Fruit fly (Drosophila melanogaster): Measurements from ENCODE around the gene Gal.

Gene Gal

dm6 chr2L:6019352-6020131, 12.9 kb upstream of the Gal start, which contains the start of gene H2.0:
H2.0 (minus strand) TSS chr2L:6019402.
- peak; percentile 50 for TF ChIP-seq Vsx1 (GFP tag; optimal IDR thresholded peaks at IDR 0.05)
- TF ChIP-seq CG5245 (GFP tag; optimal IDR thresholded peaks at IDR 0.05), result no peak
- TF ChIP-seq Hr51 (GFP tag; optimal IDR thresholded peaks at IDR 0.05), result no peak
- no peak for TF ChIP-seq Poxn (GFP tag; IDR thresholded peaks at IDR 0.05)
- TF ChIP-seq CG8290 (GFP tag; optimal IDR thresholded peaks at IDR 0.05), result no peak
- TF ChIP-seq CG8290 (tag; optimal IDR thresholded peaks at IDR 0.05), result no peak
- no peak for TF ChIP-seq CrebB (tag; optimal IDR thresholded peaks at IDR 0.05)
- peak; percentile 34 for TF ChIP-seq CG12769 (tag; optimal IDR thresholded peaks at IDR 0.05)
- TF ChIP-seq pfk (GFP tag; optimal IDR thresholded peaks at IDR 0.05), result no peak
- peak; percentile 78 for TF ChIP-seq cg (GFP tag; optimal IDR thresholded peaks at IDR 0.05)
- no peak for TF ChIP-seq CG17802 (tag; optimal IDR thresholded peaks at IDR 0.05)
- TF ChIP-seq CG9817 (tag; optimal IDR thresholded peaks at IDR 0.05), result no peak
- no peak for TF ChIP-seq tx (GFP tag; optimal IDR thresholded peaks at IDR 0.05)
- TF ChIP-seq CG2116 (GFP tag; optimal IDR thresholded peaks at IDR 0.05), result no peak
- TF ChIP-seq MESR4 (GFP tag; optimal IDR thresholded peaks at IDR 0.05), result no peak
- no peak for TF ChIP-seq CG15011 (GFP tag; optimal IDR thresholded peaks at IDR 0.05)
- no peak for TF ChIP-seq CG4617 (GFP tag; optimal IDR thresholded peaks at IDR 0.05; ENCODE audit: borderline replicate concordance)
- TF ChIP-seq CG15514 (GFP tag; optimal IDR thresholded peaks at IDR 0.05), result no peak
- peak; percentile 68 for TF ChIP-seq dmrt11E (tag; optimal IDR thresholded peaks at IDR 0.05)
- TF ChIP-seq CG6689 (GFP tag; IDR thresholded peaks at IDR 0.05), result peak; percentile 31; the same call in 1 of the 2 replicates
- peak; percentile 14 for TF ChIP-seq ewg (GFP tag; optimal IDR thresholded peaks at IDR 0.05)
- no peak for TF ChIP-seq nerfin-1 (tag; optimal IDR thresholded peaks at IDR 0.05)
- TF ChIP-seq CG17829 (tag; optimal IDR thresholded peaks at IDR 0.05), result peak; percentile 52
- no peak for TF ChIP-seq TFAM (GFP tag; optimal IDR thresholded peaks at IDR 0.05)
- 0 out of 3 replicates have a peak, but pooled peaks have one; percentile 49 for TF ChIP-seq otp (GFP tag; IDR thresholded peaks at IDR 0.05)
- TF ChIP-seq CG12744 (GFP tag; optimal IDR thresholded peaks at IDR 0.05), result no peak
- no peak for TF ChIP-seq btn (GFP tag; optimal IDR thresholded peaks at IDR 0.05)
- no peak for TF ChIP-seq emc (GFP tag; optimal IDR thresholded peaks at IDR 0.05)
- no peak for TF ChIP-seq BEAF-32 (GFP tag; optimal IDR thresholded peaks at IDR 0.05)
- peak; percentile 97 for TF ChIP-seq Nf-YB (GFP tag; optimal IDR thresholded peaks at IDR 0.05)
- TF ChIP-seq twi (tag; optimal IDR thresholded peaks at IDR 0.05), result peak; percentile 94
- no peak for TF ChIP-seq CG17186 (GFP tag; optimal IDR thresholded peaks at IDR 0.05)
- peak; percentile 62 for TF ChIP-seq CG8478 (optimal IDR thresholded peaks at IDR 0.05)
- no peak for TF ChIP-seq CG14667 (GFP tag; IDR thresholded peaks at IDR 0.05)
- TF ChIP-seq CG11247 (GFP tag; IDR thresholded peaks at IDR 0.05), result no peak
- TF ChIP-seq crp (GFP tag; optimal IDR thresholded peaks at IDR 0.05), result no peak
- no peak for TF ChIP-seq CG6654 (GFP tag; optimal IDR thresholded peaks at IDR 0.05)
- TF ChIP-seq sna (GFP tag; IDR thresholded peaks at IDR 0.05; ENCODE audit: partially characterized antibody), result no peak
- TF ChIP-seq bcd (GFP tag; optimal IDR thresholded peaks at IDR 0.05), result peak; percentile 19
- TF ChIP-seq luna (GFP tag; optimal IDR thresholded peaks at IDR 0.05), result no peak
- TF ChIP-seq CG3726 (GFP tag; IDR thresholded peaks at IDR 0.05), result no peak
- peak; percentile 23 for TF ChIP-seq CG13424 (tag; optimal IDR thresholded peaks at IDR 0.05)
- TF ChIP-seq CG30431 (GFP tag; optimal IDR thresholded peaks at IDR 0.05), result no peak
- TF ChIP-seq CG2889 (GFP tag; IDR thresholded peaks at IDR 0.05), result no peak
- TF ChIP-seq NfI (GFP tag; optimal IDR thresholded peaks at IDR 0.05), result peak; percentile 20
- no peak for TF ChIP-seq HmgD (GFP tag; optimal IDR thresholded peaks at IDR 0.05)
- no peak for TF ChIP-seq jigr1 (GFP tag; IDR thresholded peaks at IDR 0.05)
- peak; percentile 7; the same call in 1 of the 2 replicates for TF ChIP-seq Drgx (GFP tag; IDR thresholded peaks at IDR 0.05)
- no peak for TF ChIP-seq nerfin-2 (GFP tag; IDR thresholded peaks at IDR 0.05; ENCODE audit: partially characterized antibody)

Data from whole organism, embryonic.